Worm (Caenorhabditis elegans): ENCODE results near the gene K07C11.10.

ce11 chrV:8183384-8183783 lies 43.3 kb downstream of the K07C11.10 start, which contains the start of gene srp-8:
- no peak for TF ChIP-seq ztf-4 (tag; optimal IDR thresholded peaks at IDR 0.05)
- TF ChIP-seq R02D3.7 (tag; optimal IDR thresholded peaks at IDR 0.05), result no peak
- TF ChIP-seq lin-13 (GFP tag; optimal IDR thresholded peaks at IDR 0.05), result no peak
- TF ChIP-seq aly-2 (tag; optimal IDR thresholded peaks at IDR 0.05), result no peak
- TF ChIP-seq ama-1 (optimal IDR thresholded peaks at IDR 0.05), result no peak
